Worm (Caenorhabditis elegans): Measurements from ENCODE around the gene F09E10.6.

DNA sequence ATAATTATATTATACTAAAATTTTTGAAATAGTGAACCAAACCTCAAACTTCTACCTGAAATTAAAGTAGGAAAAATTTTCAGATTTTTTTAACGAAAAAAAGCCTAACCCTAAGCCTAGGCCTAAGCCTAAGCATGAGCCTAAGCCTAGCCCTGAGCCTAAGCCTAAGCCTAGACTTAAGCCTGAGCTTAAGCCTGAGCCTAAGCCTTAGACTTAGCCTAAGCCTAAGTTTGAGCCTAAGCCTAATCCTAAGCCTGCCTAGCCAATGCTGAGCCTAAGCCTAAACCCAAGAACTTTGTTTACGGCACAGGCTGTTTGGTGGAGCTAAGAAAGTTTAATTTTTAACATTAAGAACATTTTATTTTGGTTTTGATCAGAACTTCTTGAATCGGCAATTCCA, 1.5 kb downstream of the F09E10.6 start:
- TF ChIP-seq mep-1 (tag; optimal IDR thresholded peaks at IDR 0.05) (no peak), rnt-1 (tag; optimal IDR thresholded peaks at IDR 0.05) (no peak), lin-39 (tag; optimal IDR thresholded peaks at IDR 0.05) (no peak), alr-1 (tag; optimal IDR thresholded peaks at IDR 0.05; ENCODE audit: borderline replicate concordance) (no peak), ets-5 (GFP tag; IDR thresholded peaks at IDR 0.05) (no peak), unc-62 (GFP tag; optimal IDR thresholded peaks at IDR 0.05) (no peak), isw-1 (GFP tag; IDR thresholded peaks at IDR 0.05) (no peak), nhr-11 (tag; optimal IDR thresholded peaks at IDR 0.05) (no peak), snpc-4 (tag; optimal IDR thresholded peaks at IDR 0.05) (no peak), aly-2 (tag; optimal IDR thresholded peaks at IDR 0.05) (no peak), tlp-1 (tag; optimal IDR thresholded peaks at IDR 0.05) (no peak), zag-1 (tag; optimal IDR thresholded peaks at IDR 0.05) (no peak), nhr-19 (GFP tag; conservative IDR thresholded peaks at IDR 0.05) (no peak), ama-1 (optimal IDR thresholded peaks at IDR 0.05) (no peak)
